Worm (Caenorhabditis elegans) whole organism, young adult: ENCODE results near the gene D1014.7.

Experiments
- aptf-2 ChIP-seq: fragments of 200-800 bp; sonication (Bioruptor generic); conservative IDR thresholded peaks from 2 replicates; pipeline ENCODE4 v1.3.6; 2022; ENCODE audit warnings: missing genetic modification reagents, missing genetic modification characterization, missing compliant biosample characterization
- attf-5 ChIP-seq: fragments of 200-800 bp; sonication (Bioruptor generic); optimal IDR thresholded peaks from 2 replicates; lab custom pipeline; 2018; ENCODE audit warnings: mild to moderate bottlenecking, missing genetic modification characterization, missing compliant biosample characterization
- bed-1 ChIP-seq: fragments of 200-800 bp; sonication (Bioruptor generic); IDR thresholded peaks from 2 replicates; pipeline ENCODE4 v1.3.6; 2022; ENCODE audit warnings: missing genetic modification reagents, missing genetic modification characterization, missing compliant biosample characterization
- ccch-3 ChIP-seq: fragments of 200-800 bp; sonication (Bioruptor generic); optimal IDR thresholded peaks from 2 replicates; lab custom pipeline; 2018; ENCODE audit warnings: mild to moderate bottlenecking, missing genetic modification characterization, missing compliant biosample characterization
- ceh-91 ChIP-seq: fragments of 200-800 bp; sonication (Bioruptor generic); IDR thresholded peaks from 2 replicates; pipeline ENCODE4 v1.3.6; 2022; ENCODE audit warnings: missing genetic modification reagents, missing genetic modification characterization, missing compliant biosample characterization
- dpl-1 ChIP-seq: fragments of 150-350 bp; optimal IDR thresholded peaks from 2 replicates; lab custom pipeline; 2014; ENCODE audit warnings: missing biosample characterization, missing genetic modification reagents, missing genetic modification characterization
- hrde-1 ChIP-seq: sonication (generic microtip); optimal IDR thresholded peaks from 2 replicates; lab custom pipeline; 2016; ENCODE audit warnings: missing genetic modification characterization, mild to moderate bottlenecking, missing compliant biosample characterization, moderate library complexity, missing genotype, missing genetic modification reagents, borderline replicate concordance
- madf-8 ChIP-seq: fragments of 200-800 bp; sonication (Bioruptor generic); conservative IDR thresholded peaks from 2 replicates; pipeline ENCODE4 v1.3.6; 2022; ENCODE audit warnings: missing genetic modification reagents, missing genetic modification characterization, missing compliant biosample characterization
- snpc-4 ChIP-seq, 5 experiments: fragments of 150-350 bp in 1 of 5; sonication (generic microtip) in 4 of 5; optimal IDR thresholded peaks; 2 replicates each; lab custom pipeline; 2014 to 2018; ENCODE audit warnings: missing genetic modification characterization in 5 of 5, missing biosample characterization in 3 of 5, antibody characterized with exemption in 2 of 5, mild to moderate bottlenecking in 2 of 5, missing compliant biosample characterization in 2 of 5, missing genotype in 2 of 5, moderate library complexity in 2 of 5, missing genetic modification reagents in 1 of 5
- tlf-1 ChIP-seq: fragments of 200-800 bp; sonication (Bioruptor generic); optimal IDR thresholded peaks from 2 replicates; lab custom pipeline; 2018; ENCODE audit warnings: mild to moderate bottlenecking, missing genetic modification characterization, missing compliant biosample characterization

DNA sequence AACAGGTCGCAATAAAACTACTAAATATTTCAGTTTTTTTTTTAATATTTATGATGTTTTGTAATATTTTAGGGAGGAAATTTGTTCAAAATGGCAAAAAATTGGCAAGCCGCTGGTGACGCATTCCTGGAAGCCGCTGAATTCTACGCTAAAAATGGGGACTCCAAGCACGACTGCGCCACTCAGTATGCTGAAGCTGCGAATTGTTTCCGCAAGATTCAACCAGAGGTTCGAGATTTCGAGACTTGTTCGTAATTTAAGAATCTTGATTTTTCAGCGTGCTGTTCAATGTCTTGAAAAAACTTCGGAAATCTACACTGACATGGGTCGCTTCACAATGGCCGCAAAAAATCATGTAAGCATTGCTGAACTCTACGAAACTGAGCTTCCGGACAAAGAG is 13.6 kb downstream of the D1014.7 start:
- TF ChIP-seq hrde-1 (tag; lab: Kevin White, UChicago) (no peak), ceh-91 (GFP tag; lab: Robert Waterston, UW) (no peak), dpl-1 (GFP tag; lab: Kevin White, UChicago) (no peak), bed-1 (GFP tag; lab: Robert Waterston, UW) (no peak), ccch-3 (GFP tag; lab: Kevin White, UChicago) (no peak), snpc-4 (GFP tag; optimal IDR thresholded peaks at IDR 0.05; lab: Kevin White, UChicago) (no peak), snpc-4 (tag; optimal IDR thresholded peaks at IDR 0.05; lab: Kevin White, UChicago) (peak in 1 of 4 experiments; percentile 5), tlf-1 (GFP tag; lab: Kevin White, UChicago) (no peak), madf-8 (GFP tag; lab: Robert Waterston, UW) (no peak), attf-5 (GFP tag; lab: Kevin White, UChicago) (no peak), aptf-2 (GFP tag; lab: Robert Waterston, UW) (no peak)
